Fruit fly (Drosophila melanogaster): ENCODE results near the gene klar.

- no peak for TF ChIP-seq Eip78C (GFP tag)
- no peak for TF ChIP-seq CG6163 (GFP tag; IDR thresholded peaks at IDR 0.05)
- no peak for TF ChIP-seq dac (GFP tag; optimal IDR thresholded peaks at IDR 0.05)
- TF ChIP-seq Met (GFP tag; optimal IDR thresholded peaks at IDR 0.05) = no peak
Observed at dm6 chr3L:437607-438006, 102.8 kb downstream of the klar start.

Data from whole organism, prepupa.